Fruit fly (Drosophila melanogaster): ENCODE measurements around the gene CG5854.
A peak's percentile ranks its signal among the peaks of the same experiment; 100 is the strongest.

Gene CG5854

DNA sequence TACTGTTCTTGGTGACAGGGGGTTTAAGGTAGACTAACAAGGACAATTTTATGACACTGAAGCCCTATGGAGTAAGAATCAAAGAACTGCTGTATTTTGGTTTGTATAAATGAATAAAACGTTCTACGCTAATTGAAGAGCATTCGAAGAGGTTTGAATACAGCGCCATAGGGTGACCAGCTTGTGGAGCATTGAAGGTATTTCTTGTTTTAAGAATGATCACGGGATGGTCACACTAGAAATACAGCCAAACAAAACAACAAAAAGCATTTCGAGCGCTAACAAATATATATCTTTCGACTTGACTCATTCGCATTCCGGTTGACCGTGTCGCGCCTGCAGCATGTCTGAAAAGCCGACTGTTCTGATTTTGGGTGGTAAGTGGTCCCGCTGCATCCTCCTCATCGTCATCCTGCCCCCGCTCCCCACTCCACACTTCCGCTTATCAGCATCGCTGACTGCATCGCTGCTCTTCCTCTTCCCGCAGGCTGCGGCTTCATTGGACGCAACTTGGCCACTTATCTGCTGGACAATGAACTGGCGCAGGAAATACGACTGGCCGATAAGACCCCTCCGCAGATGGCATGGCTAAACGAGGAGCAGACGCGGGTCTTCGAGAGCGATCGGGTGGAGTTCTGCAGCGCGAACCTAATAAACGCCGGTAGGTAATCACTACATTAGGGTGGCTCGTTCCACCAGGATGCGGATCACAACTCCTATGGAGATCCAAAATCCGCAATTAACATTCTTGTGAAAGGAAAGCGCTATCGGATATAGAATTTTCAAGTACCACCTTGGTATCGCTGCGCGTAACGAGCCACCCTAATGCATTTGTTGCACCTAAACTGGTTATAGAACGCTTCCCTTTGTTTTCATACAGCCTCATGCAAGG is at the start of gene CG5854 (continued):
- TF ChIP-seq CG17361 (GFP tag; IDR thresholded peaks at IDR 0.05), result peak; percentile 73
- TF ChIP-seq Fer3 (tag; optimal IDR thresholded peaks at IDR 0.05), result peak; percentile 73
- TF ChIP-seq CG14441 (GFP tag; IDR thresholded peaks at IDR 0.05), result peak; percentile 62; the same call in 1 of the 2 replicates
- TF ChIP-seq Deaf1 (tag; optimal IDR thresholded peaks at IDR 0.05), result peak; percentile 18
- TF ChIP-seq CG13123 (GFP tag; optimal IDR thresholded peaks at IDR 0.05), result peak; percentile 54
- 0 out of 3 replicates have a peak, but pooled peaks have one; percentile 53 for TF ChIP-seq CG11093 (GFP tag; IDR thresholded peaks at IDR 0.05)
- peak; percentile 24 for TF ChIP-seq Usf (GFP tag; optimal IDR thresholded peaks at IDR 0.05)
- TF ChIP-seq CG10274 (GFP tag; optimal IDR thresholded peaks at IDR 0.05), result peak; percentile 45
- TF ChIP-seq CG11696 (GFP tag; IDR thresholded peaks at IDR 0.05), result 0 out of 2 replicates have a peak, but pooled peaks have one; percentile 43
- TF ChIP-seq CG10565 (GFP tag; optimal IDR thresholded peaks at IDR 0.05), result no peak
- TF ChIP-seq CG10959 (GFP tag; IDR thresholded peaks at IDR 0.05), result peak; percentile 42; the same call in 1 of the 2 replicates
- peak; percentile 52 for TF ChIP-seq CG18476 (GFP tag; optimal IDR thresholded peaks at IDR 0.05)
- peak; percentile 39; the same call in 1 of the 3 replicates for TF ChIP-seq Mrtf (GFP tag; IDR thresholded peaks at IDR 0.05)
- peak; percentile 77 for TF ChIP-seq lilli (GFP tag; optimal IDR thresholded peaks at IDR 0.05)
- TF ChIP-seq CG15011 (GFP tag; optimal IDR thresholded peaks at IDR 0.05), result peak; percentile 50
- TF ChIP-seq Abd-B (GFP tag; optimal IDR thresholded peaks at IDR 0.05), result peak; percentile 33
- peak; percentile 60; the same call in 1 of the 2 replicates for TF ChIP-seq sens-2 (GFP tag; IDR thresholded peaks at IDR 0.05)
- TF ChIP-seq CG17359 (tag; optimal IDR thresholded peaks at IDR 0.05), result peak; percentile 74
- peak; percentile 48 for TF ChIP-seq wor (GFP tag; IDR thresholded peaks at IDR 0.05)
- TF ChIP-seq Hmx (GFP tag; optimal IDR thresholded peaks at IDR 0.05), result no peak
- TF ChIP-seq CG9215 (GFP tag; IDR thresholded peaks at IDR 0.05), result 0 out of 2 replicates have a peak, but pooled peaks have one; percentile 12
- peak; percentile 64 for TF ChIP-seq CG5245 (GFP tag; optimal IDR thresholded peaks at IDR 0.05)
- TF ChIP-seq CG17612 (GFP tag; IDR thresholded peaks at IDR 0.05), result no peak
- peak; percentile 77 for TF ChIP-seq CG8089 (GFP tag; optimal IDR thresholded peaks at IDR 0.05)
- TF ChIP-seq CG30403 (GFP tag; optimal IDR thresholded peaks at IDR 0.05), result peak; percentile 70
- no peak for TF ChIP-seq Bdp1 (GFP tag; optimal IDR thresholded peaks at IDR 0.05)
- TF ChIP-seq pan (optimal IDR thresholded peaks at IDR 0.05), result no peak
- TF ChIP-seq pan (GFP tag; optimal IDR thresholded peaks at IDR 0.05 in 1 of 2, IDR thresholded peaks at IDR 0.05 in 1 of 2), result peak in 1 of 2 experiments; percentile 83
- no peak for TF ChIP-seq amos (GFP tag; IDR thresholded peaks at IDR 0.05; ENCODE audit: partially characterized antibody)
- peak; percentile 64 for TF ChIP-seq Bteb2 (GFP tag; optimal IDR thresholded peaks at IDR 0.05)
- peak; percentile 67 for TF ChIP-seq CG6765 (GFP tag; optimal IDR thresholded peaks at IDR 0.05)
- TF ChIP-seq CG15073 (GFP tag; optimal IDR thresholded peaks at IDR 0.05), result no peak
- peak; percentile 48 for TF ChIP-seq Sry-δ (GFP tag; optimal IDR thresholded peaks at IDR 0.05)
- TF ChIP-seq Gsc (GFP tag; IDR thresholded peaks at IDR 0.05), result no peak
- TF ChIP-seq CG43689 (GFP tag; IDR thresholded peaks at IDR 0.05), result peak; percentile 55; the same call in 1 of the 2 replicates
- TF ChIP-seq ttk (GFP tag; IDR thresholded peaks at IDR 0.05), result peak; percentile 49
- TF ChIP-seq CG13624 (GFP tag; optimal IDR thresholded peaks at IDR 0.05), result peak; percentile 28
- TF ChIP-seq Dll (GFP tag; IDR thresholded peaks at IDR 0.05; ENCODE audit: partially characterized antibody), result peak; percentile 43; the same call in 1 of the 4 replicates
- TF ChIP-seq CG1647 (GFP tag; optimal IDR thresholded peaks at IDR 0.05), result peak; percentile 59
- TF ChIP-seq tx (GFP tag; optimal IDR thresholded peaks at IDR 0.05), result peak; percentile 64
- no peak for TF ChIP-seq kni (GFP tag; optimal IDR thresholded peaks at IDR 0.05)
- peak; percentile 11 for TF ChIP-seq zen (tag; optimal IDR thresholded peaks at IDR 0.05)
- TF ChIP-seq CG2889 (GFP tag; IDR thresholded peaks at IDR 0.05), result 0 out of 3 replicates have a peak, but pooled peaks have one; percentile 44
- TF ChIP-seq PHDP (tag; optimal IDR thresholded peaks at IDR 0.05), result peak; percentile 77
- peak; percentile 77 for TF ChIP-seq CG1529 (GFP tag; optimal IDR thresholded peaks at IDR 0.05)
- TF ChIP-seq CG17912 (GFP tag; optimal IDR thresholded peaks at IDR 0.05), result no peak
- TF ChIP-seq pb (GFP tag; optimal IDR thresholded peaks at IDR 0.05), result peak; percentile 68
- no peak for TF ChIP-seq CG7271 (tag; optimal IDR thresholded peaks at IDR 0.05)
- peak; percentile 73 for TF ChIP-seq Mes4 (GFP tag; optimal IDR thresholded peaks at IDR 0.05)
